Fruit fly (Drosophila melanogaster): ENCODE results near the gene CG14408.

DNA sequence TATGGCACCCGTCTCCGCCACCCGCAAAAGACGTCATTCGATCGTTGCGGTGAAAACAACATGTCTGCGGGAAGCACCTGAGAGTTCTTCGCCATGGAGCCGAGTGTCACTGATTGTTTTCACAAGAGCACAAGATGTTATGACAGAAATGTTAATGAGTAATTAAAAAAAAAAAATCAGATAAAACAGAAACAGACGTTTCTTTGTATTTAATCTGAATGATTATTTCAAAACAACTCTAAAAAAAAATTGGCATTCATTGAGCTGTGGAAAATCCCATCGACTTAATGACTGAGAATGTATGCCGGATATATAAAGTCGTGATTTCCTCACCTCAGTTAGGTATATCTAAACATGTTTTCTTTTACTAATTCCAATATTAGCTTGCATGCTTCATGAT is 45.4 kb downstream of the CG14408 start, which contains the start of gene Ag5r:
- TF ChIP-seq pan (optimal IDR thresholded peaks at IDR 0.05) (no peak), psq (optimal IDR thresholded peaks at IDR 0.05) (no peak)

Data from whole organism.